Worm (Caenorhabditis elegans): ENCODE results near the gene T19H5.4.

T19H5.4 gene

ce11 chrII:9498589-9498988 is 11.4 kb upstream of the T19H5.4 start:
- TF ChIP-seq sma-9 (GFP tag; optimal IDR thresholded peaks at IDR 0.05) (peak; percentile 13), sma-9 (tag; optimal IDR thresholded peaks at IDR 0.05) (no peak), fos-1 (tag; optimal IDR thresholded peaks at IDR 0.05) (peak; percentile 38), gmeb-1 (tag; optimal IDR thresholded peaks at IDR 0.05) (peak; percentile 23), snpc-4 (tag; optimal IDR thresholded peaks at IDR 0.05) (no peak), nhr-237 (tag; optimal IDR thresholded peaks at IDR 0.05) (no peak), nhr-10 (tag; optimal IDR thresholded peaks at IDR 0.05) (no peak), nhr-6 (tag; optimal IDR thresholded peaks at IDR 0.05) (no peak)

- TF ChIP-seq sma-9 (GFP tag; optimal IDR thresholded peaks at IDR 0.05) (peak; percentile 29), sma-9 (tag; optimal IDR thresholded peaks at IDR 0.05) (no peak), lin-13 (GFP tag; optimal IDR thresholded peaks at IDR 0.05) (no peak), elt-3 (tag; optimal IDR thresholded peaks at IDR 0.05) (no peak), unc-39 (tag; optimal IDR thresholded peaks at IDR 0.05) (no peak), C34F6.9 (tag; optimal IDR thresholded peaks at IDR 0.05) (peak; percentile 40), Y55F3AM.14 (GFP tag; optimal IDR thresholded peaks at IDR 0.05) (no peak), lsy-2 (tag; optimal IDR thresholded peaks at IDR 0.05) (peak in 1 of 2 experiments; percentile 34), zag-1 (tag; optimal IDR thresholded peaks at IDR 0.05) (peak; percentile 29), sem-4 (tag; optimal IDR thresholded peaks at IDR 0.05) (peak; percentile 41), unc-55 (GFP tag; optimal IDR thresholded peaks at IDR 0.05) (peak; percentile 67), nhr-129 (tag; optimal IDR thresholded peaks at IDR 0.05) (peak; percentile 25), crh-2 (tag; optimal IDR thresholded peaks at IDR 0.05) (peak; percentile 43), ztf-11 (tag; optimal IDR thresholded peaks at IDR 0.05) (no peak)
These were observed 10.1 kb upstream of the T19H5.4 start for ce11 chrII:9497309-9497708.

- TF ChIP-seq nhr-25 (tag; optimal IDR thresholded peaks at IDR 0.05) (peak; percentile 49), aly-2 (tag; optimal IDR thresholded peaks at IDR 0.05) (no peak), nhr-6 (tag; optimal IDR thresholded peaks at IDR 0.05) (no peak), nhr-129 (tag; optimal IDR thresholded peaks at IDR 0.05) (peak; percentile 10), lin-39 (tag; optimal IDR thresholded peaks at IDR 0.05) (no peak), ztf-1 (GFP tag; conservative IDR thresholded peaks at IDR 0.05) (no peak), sma-3 (GFP tag; optimal IDR thresholded peaks at IDR 0.05) (peak; percentile 30), egl-27 (tag; optimal IDR thresholded peaks at IDR 0.05) (peak; percentile 10), crh-2 (tag; optimal IDR thresholded peaks at IDR 0.05) (peak; percentile 21), unc-62 (GFP tag; optimal IDR thresholded peaks at IDR 0.05) (no peak), ama-1 (optimal IDR thresholded peaks at IDR 0.05) (no peak), sma-9 (GFP tag; optimal IDR thresholded peaks at IDR 0.05) (peak; percentile 61), sma-9 (tag; optimal IDR thresholded peaks at IDR 0.05) (no peak)
These were observed 6.3 kb upstream of the T19H5.4 start for ce11 chrII:9493242-9494058.

DNA sequence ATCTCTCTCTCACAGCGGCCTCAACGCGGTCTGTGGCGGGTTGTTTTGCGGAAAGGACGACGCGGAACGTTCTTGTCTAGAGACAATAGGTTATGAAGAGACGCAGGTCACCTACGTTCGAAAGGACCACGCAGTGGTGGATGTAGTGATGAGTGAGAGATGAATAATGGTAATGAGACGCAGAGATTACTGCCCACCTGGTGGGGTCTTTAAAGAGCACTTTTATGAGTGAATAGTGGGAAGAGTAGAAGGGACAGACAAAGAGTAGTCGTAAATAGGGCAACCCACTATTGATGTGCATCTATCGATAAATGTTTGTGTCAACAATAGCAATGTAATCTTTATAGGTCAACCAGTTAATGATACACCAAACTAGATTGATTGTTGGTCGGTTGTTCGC is 3.9 kb upstream of the T19H5.4 start:
- TF ChIP-seq lin-39 (tag; optimal IDR thresholded peaks at IDR 0.05) (no peak), R02D3.7 (tag; optimal IDR thresholded peaks at IDR 0.05) (no peak), aly-2 (tag; optimal IDR thresholded peaks at IDR 0.05) (no peak), nhr-12 (tag; optimal IDR thresholded peaks at IDR 0.05) (no peak), ama-1 (optimal IDR thresholded peaks at IDR 0.05) (no peak), unc-55 (GFP tag; optimal IDR thresholded peaks at IDR 0.05) (no peak), lin-13 (GFP tag; optimal IDR thresholded peaks at IDR 0.05) (no peak), nhr-21 (tag; optimal IDR thresholded peaks at IDR 0.05) (no peak), fos-1 (tag; optimal IDR thresholded peaks at IDR 0.05) (no peak), sem-4 (tag; optimal IDR thresholded peaks at IDR 0.05) (no peak), nhr-10 (tag; optimal IDR thresholded peaks at IDR 0.05) (no peak), sma-9 (GFP tag; optimal IDR thresholded peaks at IDR 0.05) (no peak), sma-9 (tag; optimal IDR thresholded peaks at IDR 0.05) (no peak), ceh-82 (tag; optimal IDR thresholded peaks at IDR 0.05) (no peak), F13H6.1 (tag; optimal IDR thresholded peaks at IDR 0.05) (no peak), mab-5 (tag; optimal IDR thresholded peaks at IDR 0.05) (no peak), nhr-129 (tag; optimal IDR thresholded peaks at IDR 0.05) (no peak)

DNA sequence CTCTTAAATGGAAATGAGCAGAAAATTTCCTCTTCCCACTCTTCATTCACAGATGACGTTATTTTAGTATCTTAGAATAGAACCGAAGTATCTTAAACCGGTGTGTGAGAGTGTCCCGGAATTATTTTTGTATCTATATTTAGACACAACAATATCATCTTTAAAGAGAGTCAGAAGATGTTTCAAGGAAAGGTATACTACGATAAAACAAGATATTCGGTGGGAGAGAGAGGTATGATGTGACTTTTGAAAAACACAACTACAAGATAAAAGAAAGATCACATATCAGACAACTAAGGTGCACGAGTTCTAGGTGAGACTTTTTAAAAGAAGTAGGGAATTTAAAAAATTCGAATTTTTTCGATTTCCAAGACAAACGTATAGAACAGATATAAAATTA is 3.4 kb upstream of the T19H5.4 start:
- TF ChIP-seq nhr-25 (tag; optimal IDR thresholded peaks at IDR 0.05) (peak; percentile 8), lsy-2 (tag; optimal IDR thresholded peaks at IDR 0.05) (peak in 1 of 2 experiments; percentile 14), skn-1 (tag; optimal IDR thresholded peaks at IDR 0.05) (no peak), sma-9 (GFP tag; optimal IDR thresholded peaks at IDR 0.05) (peak; percentile 55), sma-9 (tag; optimal IDR thresholded peaks at IDR 0.05) (no peak)
